Fruit fly (Drosophila melanogaster): Measurements from ENCODE around the gene rst.
A peak's percentile ranks its signal among the peaks of the same experiment; 100 is the strongest.

Gene rst

dm6 chrX:3018670-3019069 is 45.0 kb upstream of the rst start (continued):
- peak; percentile 62 for TF ChIP-seq Ptx1 (GFP tag; IDR thresholded peaks at IDR 0.05)
- no peak for TF ChIP-seq Lpt (GFP tag; optimal IDR thresholded peaks at IDR 0.05)
- TF ChIP-seq usp (GFP tag; optimal IDR thresholded peaks at IDR 0.05), result no peak
- TF ChIP-seq Atf3 (GFP tag; optimal IDR thresholded peaks at IDR 0.05), result peak; percentile 21
- peak; percentile 76 for TF ChIP-seq lbe (GFP tag; optimal IDR thresholded peaks at IDR 0.05)
- no peak for TF ChIP-seq exex (tag; optimal IDR thresholded peaks at IDR 0.05)
- peak in 1 of 2 experiments; percentile 70 for TF ChIP-seq Hr51 (GFP tag; optimal IDR thresholded peaks at IDR 0.05)
- no peak for TF ChIP-seq Stat92E (GFP tag; optimal IDR thresholded peaks at IDR 0.05)
- no peak for TF ChIP-seq CG8944 (GFP tag; optimal IDR thresholded peaks at IDR 0.05)
- no peak for TF ChIP-seq sim (GFP tag; IDR thresholded peaks at IDR 0.05)
- TF ChIP-seq CG6254 (GFP tag; optimal IDR thresholded peaks at IDR 0.05), result peak; percentile 37
- TF ChIP-seq cato (GFP tag; optimal IDR thresholded peaks at IDR 0.05; ENCODE audit: borderline replicate concordance), result no peak
- TF ChIP-seq pnt (GFP tag; optimal IDR thresholded peaks at IDR 0.05), result peak; percentile 20
- TF ChIP-seq Hr3 (GFP tag; optimal IDR thresholded peaks at IDR 0.05), result peak; percentile 38
- no peak for TF ChIP-seq CG18011 (GFP tag; optimal IDR thresholded peaks at IDR 0.05)
- TF ChIP-seq CG9932 (GFP tag; IDR thresholded peaks at IDR 0.05), result no peak
- no peak for TF ChIP-seq br (optimal IDR thresholded peaks at IDR 0.05)
- TF ChIP-seq Doc2 (GFP tag; IDR thresholded peaks at IDR 0.05), result no peak
- TF ChIP-seq knrl (GFP tag; IDR thresholded peaks at IDR 0.05; ENCODE audit: partially characterized antibody), result no peak
- TF ChIP-seq p53 (GFP tag; optimal IDR thresholded peaks at IDR 0.05), result no peak
- no peak for TF ChIP-seq Ets97D (GFP tag; optimal IDR thresholded peaks at IDR 0.05)
- peak; percentile 59 for TF ChIP-seq esg (GFP tag; conservative IDR thresholded peaks at IDR 0.05)
- TF ChIP-seq gcm2 (GFP tag; optimal IDR thresholded peaks at IDR 0.05), result no peak
- no peak for TF ChIP-seq Dref (GFP tag; IDR thresholded peaks at IDR 0.05)
- no peak for TF ChIP-seq CG12236 (GFP tag; optimal IDR thresholded peaks at IDR 0.05)
- no peak for TF ChIP-seq CG7963 (GFP tag; IDR thresholded peaks at IDR 0.05; ENCODE audit: partially characterized antibody)
- TF ChIP-seq dm (GFP tag; optimal IDR thresholded peaks at IDR 0.05), result peak; percentile 3
- TF ChIP-seq wdn (GFP tag; IDR thresholded peaks at IDR 0.05), result no peak
- TF ChIP-seq chinmo (GFP tag; IDR thresholded peaks at IDR 0.05; ENCODE audit: partially characterized antibody), result no peak
- peak; percentile 73 for TF ChIP-seq CG13424 (tag; optimal IDR thresholded peaks at IDR 0.05)
- peak; percentile 17; the same call in 1 of the 3 replicates for TF ChIP-seq Optix (GFP tag; IDR thresholded peaks at IDR 0.05)
- no peak for TF ChIP-seq mam (GFP tag; optimal IDR thresholded peaks at IDR 0.05)
- TF ChIP-seq fd96Cb (tag; optimal IDR thresholded peaks at IDR 0.05), result peak; percentile 70
- TF ChIP-seq CG8388 (GFP tag; optimal IDR thresholded peaks at IDR 0.05), result peak; percentile 67
- no peak for TF ChIP-seq CG2129 (GFP tag; IDR thresholded peaks at IDR 0.05; ENCODE audit: partially characterized antibody)
- TF ChIP-seq CG4360 (GFP tag; IDR thresholded peaks at IDR 0.05), result no peak
- no peak for TF ChIP-seq odd (GFP tag; optimal IDR thresholded peaks at IDR 0.05)
- TF ChIP-seq fru (optimal IDR thresholded peaks at IDR 0.05), result no peak
- no peak for TF ChIP-seq CG3838 (GFP tag; optimal IDR thresholded peaks at IDR 0.05)
- peak; percentile 22 for TF ChIP-seq trem (tag; optimal IDR thresholded peaks at IDR 0.05)
- TF ChIP-seq CG5245 (GFP tag; optimal IDR thresholded peaks at IDR 0.05), result peak; percentile 43
- no peak for TF ChIP-seq CG16863 (GFP tag; optimal IDR thresholded peaks at IDR 0.05)
- TF ChIP-seq mirr (GFP tag; optimal IDR thresholded peaks at IDR 0.05), result no peak
- no peak for TF ChIP-seq CG6813 (GFP tag; optimal IDR thresholded peaks at IDR 0.05)
- TF ChIP-seq CG10462 (GFP tag; optimal IDR thresholded peaks at IDR 0.05), result peak; percentile 24
- TF ChIP-seq CG15073 (GFP tag; optimal IDR thresholded peaks at IDR 0.05), result no peak
- TF ChIP-seq CG11093 (GFP tag; IDR thresholded peaks at IDR 0.05), result peak; percentile 58; the same call in 2 of the 3 replicates
- peak; percentile 10 for TF ChIP-seq CG8089 (GFP tag; optimal IDR thresholded peaks at IDR 0.05)
- TF ChIP-seq Tbp (GFP tag; optimal IDR thresholded peaks at IDR 0.05), result no peak
- TF ChIP-seq CG17802 (tag; optimal IDR thresholded peaks at IDR 0.05), result no peak
- TF ChIP-seq CG7928 (GFP tag; optimal IDR thresholded peaks at IDR 0.05), result no peak
- no peak for TF ChIP-seq CG10565 (GFP tag; optimal IDR thresholded peaks at IDR 0.05)

Measured in whole organism, embryonic.